Fruit fly (Drosophila melanogaster) whole organism, wandering third instar larva: ENCODE data around the gene CG2930.
A peak's percentile ranks its signal among the peaks of the same experiment; 100 is the strongest.

Experiments used
- Abd-B ChIP-seq: fragments of >200 bp; optimal IDR thresholded peaks from 2 replicates; lab custom pipeline; 2017; ENCODE audit warnings: missing biosample characterization, missing genetic modification characterization
- CG32264 ChIP-seq: fragments of 200-800 bp; sonication (Bioruptor generic); optimal IDR thresholded peaks from 2 replicates; lab custom pipeline; 2016; ENCODE audit warnings: missing biosample characterization, missing genetic modification characterization
- Dif ChIP-seq: fragments of 200-275, 200-300 bp; sonication (Bioruptor generic); optimal IDR thresholded peaks from 2 replicates; lab custom pipeline; 2018; ENCODE audit warnings: missing biosample characterization, missing genetic modification characterization; ENCODE audit not compliant: partially characterized antibody
- GATAd ChIP-seq: sonication (Bioruptor generic); optimal IDR thresholded peaks from 2 replicates; lab custom pipeline; 2016; ENCODE audit warnings: missing biosample characterization, missing genetic modification characterization
- Hnf4 ChIP-seq: fragments of 200-800 bp; sonication (Bioruptor generic); optimal IDR thresholded peaks from 2 replicates; lab custom pipeline; 2016; ENCODE audit warnings: missing biosample characterization, mild to moderate bottlenecking, missing genetic modification characterization
- Hr83 ChIP-seq: fragments of 200-300 bp; sonication (Bioruptor generic); optimal IDR thresholded peaks from 2 replicates; lab custom pipeline; 2016; ENCODE audit warnings: missing biosample characterization, mild to moderate bottlenecking, missing genetic modification characterization, moderate library complexity; ENCODE audit not compliant: poor library complexity, severe bottlenecking
- Mio ChIP-seq: sonication (Bioruptor generic); optimal IDR thresholded peaks from 2 replicates; lab custom pipeline; 2016; ENCODE audit warnings: missing biosample characterization, missing genetic modification characterization
- Myc ChIP-seq: fragments of >200 bp; optimal IDR thresholded peaks from 2 replicates; lab custom pipeline; 2017
- N ChIP-seq: fragments of >200 bp; optimal IDR thresholded peaks from 2 replicates; lab custom pipeline; 2018; ENCODE audit warnings: missing biosample characterization, missing external identifiers, missing genetic modification characterization
- OdsH ChIP-seq: fragments of 200-800 bp; sonication (Bioruptor generic); optimal IDR thresholded peaks from 2 replicates; lab custom pipeline; 2016; ENCODE audit warnings: missing biosample characterization, mild to moderate bottlenecking, missing genetic modification characterization
- Rel ChIP-seq, 2 experiments: fragments of 200-800 bp; sonication (Bioruptor generic) in 1 of 2; optimal IDR thresholded peaks; 2 replicates in 1 of 2; 3 replicates in 1 of 2; lab custom pipeline; 2016 to 2019; ENCODE audit warnings: mild to moderate bottlenecking in 2 of 2, missing biosample characterization in 2 of 2, missing genetic modification characterization in 2 of 2, moderate library complexity in 1 of 2
- Sp1 ChIP-seq: fragments of 200-800 bp; sonication (Bioruptor generic); optimal IDR thresholded peaks from 3 replicates; lab custom pipeline; 2019; ENCODE audit warnings: missing biosample characterization, mild to moderate bottlenecking, missing genetic modification characterization, moderate library complexity
- Vsx2 ChIP-seq: fragments of 200-300, 225-300 bp; sonication (Bioruptor generic); optimal IDR thresholded peaks from 2 replicates; lab custom pipeline; 2018; ENCODE audit warnings: missing biosample characterization, missing genetic modification characterization; ENCODE audit not compliant: partially characterized antibody
- br ChIP-seq: fragments of 200-800 bp; sonication (Bioruptor generic); optimal IDR thresholded peaks from 2 replicates; lab custom pipeline; 2016; ENCODE audit warnings: missing biosample characterization, missing genetic modification characterization
- dl ChIP-seq, 2 experiments: fragments of 175-275, 200-275 bp in 1 of 2; fragments of 200-275 bp in 1 of 2; sonication (Bioruptor generic); optimal IDR thresholded peaks; lab custom pipeline; 2018; ENCODE audit warnings: mild to moderate bottlenecking in 2 of 2, missing biosample characterization in 2 of 2, missing genetic modification characterization in 2 of 2, moderate library complexity in 2 of 2; ENCODE audit not compliant: partially characterized antibody in 2 of 2, insufficient read depth in 1 of 2
- dmrt93B ChIP-seq: fragments of 200-800 bp; sonication (Bioruptor generic); optimal IDR thresholded peaks from 2 replicates; lab custom pipeline; 2018; ENCODE audit warnings: missing biosample characterization, mild to moderate bottlenecking, missing genetic modification characterization
- dsf ChIP-seq: sonication (Bioruptor generic); optimal IDR thresholded peaks from 2 replicates; lab custom pipeline; 2016; ENCODE audit warnings: missing biosample characterization, missing genetic modification characterization, borderline replicate concordance
- ey ChIP-seq: fragments of 200-800 bp; sonication (Bioruptor generic); optimal IDR thresholded peaks from 2 replicates; lab custom pipeline; 2016; ENCODE audit warnings: missing biosample characterization, missing genetic modification characterization
- foxo ChIP-seq, 2 experiments: fragments of 200-800 bp; sonication (Bioruptor generic); optimal IDR thresholded peaks; 2 replicates in 1 of 2; 3 replicates in 1 of 2; lab custom pipeline; 2016 to 2017; ENCODE audit warnings: missing biosample characterization in 2 of 2, missing genetic modification characterization in 2 of 2
- fru ChIP-seq: fragments of 200-800 bp; sonication (Bioruptor generic); optimal IDR thresholded peaks from 3 replicates; lab custom pipeline; 2016; ENCODE audit warnings: missing biosample characterization, mild to moderate bottlenecking, missing genetic modification characterization
- h ChIP-seq: fragments of 200-800 bp; sonication (Bioruptor generic); optimal IDR thresholded peaks from 3 replicates; lab custom pipeline; 2016; ENCODE audit warnings: missing biosample characterization, mild to moderate bottlenecking, missing genetic modification characterization
- jim ChIP-seq: fragments of 175-275, 200-325 bp; sonication (Bioruptor generic); optimal IDR thresholded peaks from 2 replicates; lab custom pipeline; 2016; ENCODE audit warnings: missing biosample characterization, mild to moderate bottlenecking, missing genetic modification characterization
- pan ChIP-seq: fragments of >200 bp; optimal IDR thresholded peaks from 2 replicates; lab custom pipeline; 2017
- psq ChIP-seq: fragments of 200-800 bp; sonication (Bioruptor generic); optimal IDR thresholded peaks from 3 replicates; lab custom pipeline; 2017; ENCODE audit warnings: missing biosample characterization, mild to moderate bottlenecking, missing genetic modification characterization, moderate library complexity
- rgr ChIP-seq: fragments of 200-800 bp; sonication (Bioruptor generic); optimal IDR thresholded peaks from 3 replicates; lab custom pipeline; 2016; ENCODE audit warnings: missing biosample characterization, mild to moderate bottlenecking, missing genetic modification characterization
- sage ChIP-seq: fragments of 200-800 bp; sonication (Bioruptor generic); optimal IDR thresholded peaks from 2 replicates; lab custom pipeline; 2016; ENCODE audit warnings: missing biosample characterization, mild to moderate bottlenecking, missing genetic modification characterization
- sv ChIP-seq: fragments of 200-800 bp; sonication (Bioruptor generic); optimal IDR thresholded peaks from 3 replicates; lab custom pipeline; 2016; ENCODE audit warnings: missing biosample characterization, missing genetic modification characterization
- usp ChIP-seq: fragments of >200 bp; optimal IDR thresholded peaks from 2 replicates; lab custom pipeline; 2017; ENCODE audit warnings: missing biosample characterization, missing genetic modification characterization
- woc ChIP-seq: sonication (Bioruptor generic); optimal IDR thresholded peaks from 2 replicates; lab custom pipeline; 2016; ENCODE audit warnings: missing biosample characterization, mild to moderate bottlenecking, missing genetic modification characterization

The CG2930 gene

DNA sequence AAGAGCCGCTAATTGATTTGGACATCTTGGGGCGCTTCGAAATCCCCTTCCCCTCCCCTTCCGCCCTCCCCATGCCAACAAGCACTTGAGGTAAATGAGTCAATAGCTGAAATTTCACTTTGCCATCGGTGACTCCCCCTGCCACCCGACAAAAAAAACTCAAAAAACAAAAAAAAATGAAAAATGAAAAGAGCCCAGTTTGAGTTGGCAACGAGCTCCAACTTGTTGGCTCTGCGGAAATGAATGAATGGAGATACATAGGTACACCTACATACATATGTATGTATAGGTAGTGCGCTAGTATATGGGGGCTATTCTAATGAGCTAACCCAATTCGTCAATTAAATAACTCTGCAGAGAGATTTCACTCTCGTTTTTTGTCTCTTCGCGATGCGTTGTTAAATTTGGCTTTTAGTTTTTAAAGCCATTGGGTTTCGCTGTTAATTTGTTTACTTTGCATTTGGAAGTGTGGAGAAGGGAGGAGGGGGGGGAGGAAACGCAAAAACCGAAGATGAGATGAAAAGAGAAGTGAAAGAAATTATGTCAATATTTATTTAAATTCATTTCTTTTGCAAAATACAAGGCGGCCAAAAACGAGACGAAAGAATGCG, 18.9 kb downstream of the CG2930 start:
- TF ChIP-seq foxo (GFP tag; optimal IDR thresholded peaks at IDR 0.05; lab: Kevin White, UChicago) (no peak), dl (GFP tag; optimal IDR thresholded peaks at IDR 0.05; lab: Kevin White, UChicago; ENCODE audit: insufficient read depth in 1 of 2, partially characterized antibody in 2 of 2) (no peak), usp (GFP tag; lab: Kevin White, UChicago) (no peak), rgr (GFP tag; lab: Kevin White, UChicago) (no peak), GATAd (GFP tag; lab: Kevin White, UChicago) (no peak), sv (GFP tag; lab: Kevin White, UChicago) (no peak), psq (no peak), Dif (GFP tag; lab: Kevin White, UChicago) (no peak), jim (GFP tag; lab: Kevin White, UChicago) (no peak), Mio (GFP tag; lab: Kevin White, UChicago) (no peak), dsf (no peak), Hnf4 (GFP tag; lab: Kevin White, UChicago) (no peak), h (no peak), ey (GFP tag; lab: Kevin White, UChicago) (no peak), woc (no peak), OdsH (GFP tag; lab: Kevin White, UChicago) (no peak), Abd-B (GFP tag; lab: Kevin White, UChicago) (no peak), CG32264 (GFP tag; lab: Kevin White, UChicago) (no peak), dmrt93B (GFP tag; lab: Kevin White, UChicago) (no peak), br (GFP tag; lab: Kevin White, UChicago) (no peak)

DNA sequence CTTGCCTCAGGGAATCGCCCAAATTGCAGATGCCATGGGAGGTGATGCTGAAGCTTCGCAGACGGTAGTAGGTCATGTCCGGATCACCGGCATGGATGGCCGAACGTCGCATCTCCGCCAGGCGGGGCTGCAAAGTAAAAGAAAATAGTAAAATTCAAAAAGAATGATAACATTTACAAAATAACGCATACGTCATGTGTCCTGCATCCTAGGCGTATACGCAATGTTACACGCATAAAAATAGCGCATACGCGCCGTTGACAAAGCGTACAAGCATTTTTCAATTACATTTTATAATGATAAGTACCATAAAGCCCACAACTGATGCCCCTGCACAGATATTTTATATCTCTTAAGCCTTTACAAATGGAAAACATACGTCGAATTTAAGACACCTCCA, 33.2 kb downstream of the CG2930 start:
- TF ChIP-seq foxo (GFP tag; optimal IDR thresholded peaks at IDR 0.05; lab: Kevin White, UChicago): no peak
- no peak for TF ChIP-seq Rel (GFP tag; optimal IDR thresholded peaks at IDR 0.05; lab: Kevin White, UChicago)
- no peak for TF ChIP-seq Rel (tag; optimal IDR thresholded peaks at IDR 0.05; lab: Kevin White, UChicago)
- no peak for TF ChIP-seq fru (GFP tag; lab: Kevin White, UChicago)
- no peak for TF ChIP-seq h
- no peak for TF ChIP-seq usp (GFP tag; lab: Kevin White, UChicago)
- no peak for TF ChIP-seq pan (lab: Kevin White, UChicago)
- TF ChIP-seq Abd-B (GFP tag; lab: Kevin White, UChicago): no peak
- TF ChIP-seq Myc: no peak
- TF ChIP-seq dmrt93B (GFP tag; lab: Kevin White, UChicago): no peak
- TF ChIP-seq br (GFP tag; lab: Kevin White, UChicago): no peak
- no peak for TF ChIP-seq Hr83 (GFP tag; lab: Kevin White, UChicago)
- no peak for TF ChIP-seq sage
- no peak for TF ChIP-seq sv (GFP tag; lab: Kevin White, UChicago)
- no peak for TF ChIP-seq Vsx2 (GFP tag; lab: Kevin White, UChicago)
- no peak for TF ChIP-seq rgr (GFP tag; lab: Kevin White, UChicago)
- no peak for TF ChIP-seq Sp1
- no peak for TF ChIP-seq ey (GFP tag; lab: Kevin White, UChicago)
- no peak for TF ChIP-seq woc

DNA sequence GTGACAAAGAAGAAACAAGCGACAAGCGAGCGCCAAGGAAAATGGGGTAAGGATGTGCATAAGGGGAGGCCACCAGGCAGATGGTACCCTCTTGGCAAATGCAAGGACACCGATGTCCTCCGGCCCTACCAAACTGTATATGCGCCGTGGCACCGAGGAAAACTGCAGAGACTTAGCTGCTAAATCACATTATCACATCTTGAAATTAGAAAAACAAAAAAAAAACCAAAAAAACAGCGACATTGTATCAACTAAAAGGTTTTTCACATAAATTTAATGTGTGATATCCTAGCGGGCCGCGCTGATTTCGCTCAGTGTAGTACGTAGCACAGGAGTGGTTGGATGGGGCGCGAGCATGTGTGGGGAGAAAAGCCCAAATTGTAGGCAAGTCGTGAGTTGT, 59.7 kb downstream of the CG2930 start:
- TF ChIP-seq N (no peak), Vsx2 (GFP tag; lab: Kevin White, UChicago) (no peak), foxo (GFP tag; optimal IDR thresholded peaks at IDR 0.05; lab: Kevin White, UChicago) (peak in 1 of 2 experiments; percentile 8)
- TF ChIP-seq, all 38 proteins: peak for 1
